Fruit fly (Drosophila melanogaster): Measurements from ENCODE around the gene dnt.

- TF ChIP-seq CG7101 (tag; optimal IDR thresholded peaks at IDR 0.05): no peak
- TF ChIP-seq cic (GFP tag; optimal IDR thresholded peaks at IDR 0.05): no peak
- TF ChIP-seq CG14711 (tag; optimal IDR thresholded peaks at IDR 0.05): no peak
- no peak for TF ChIP-seq Hr96 (GFP tag; optimal IDR thresholded peaks at IDR 0.05)
- TF ChIP-seq Crg-1 (GFP tag; optimal IDR thresholded peaks at IDR 0.05): no peak
- no peak for TF ChIP-seq CG5204 (GFP tag; optimal IDR thresholded peaks at IDR 0.05)
- no peak for TF ChIP-seq cnc (optimal IDR thresholded peaks at IDR 0.05)
- TF ChIP-seq Mnt (GFP tag; optimal IDR thresholded peaks at IDR 0.05): no peak
- no peak for TF ChIP-seq kay (GFP tag; ENCODE audit: borderline replicate concordance)
Observed at dm6 chr2L:19370046-19370445, 7.0 kb upstream of the dnt start, which contains the start of gene CG17349.
